Worm (Caenorhabditis elegans) whole organism, mixed stage, embryonic: Measurements from ENCODE around the gene col-165.

Experiments used
- elt-1 ChIP-seq: sonication (generic microtip); optimal IDR thresholded peaks from 2 replicates; lab custom pipeline; 2017; ENCODE audit warnings: missing genetic modification characterization, mild to moderate bottlenecking, missing compliant biosample characterization, antibody characterized with exemption, moderate library complexity, borderline replicate concordance; ENCODE audit not compliant: insufficient read depth
- ham-2 ChIP-seq: fragments of 200-800 bp; sonication (Bioruptor generic); optimal IDR thresholded peaks from 2 replicates; lab custom pipeline; 2018; ENCODE audit warnings: mild to moderate bottlenecking, missing genetic modification characterization, missing compliant biosample characterization
- hlh-1 ChIP-seq: fragments of 150-350 bp; optimal IDR thresholded peaks from 2 replicates; lab custom pipeline; 2014; ENCODE audit warnings: missing biosample characterization, missing genetic modification reagents, missing genetic modification characterization
- lin-13 ChIP-seq: fragments of 150-350 bp; optimal IDR thresholded peaks from 2 replicates; lab custom pipeline; 2014; ENCODE audit warnings: missing biosample characterization, missing genetic modification characterization
- lin-32 ChIP-seq: fragments of 200-800 bp; sonication (Bioruptor generic); optimal IDR thresholded peaks from 2 replicates; lab custom pipeline; 2018; ENCODE audit warnings: mild to moderate bottlenecking, missing genetic modification characterization, missing compliant biosample characterization
- mls-2 ChIP-seq: sonication (generic microtip); optimal IDR thresholded peaks from 2 replicates; lab custom pipeline; 2016; ENCODE audit warnings: mild to moderate bottlenecking, missing genetic modification characterization, moderate library complexity, missing compliant biosample characterization
- nhr-12 ChIP-seq: fragments of 150-350 bp; optimal IDR thresholded peaks from 2 replicates; lab custom pipeline; 2014; ENCODE audit warnings: missing biosample characterization, missing genetic modification characterization
- nhr-28 ChIP-seq: fragments of 150-350 bp; optimal IDR thresholded peaks from 2 replicates; lab custom pipeline; 2014; ENCODE audit warnings: missing biosample characterization, missing genetic modification characterization
- snpc-4 ChIP-seq: fragments of 150-350 bp; optimal IDR thresholded peaks from 2 replicates; lab custom pipeline; 2014; ENCODE audit warnings: missing biosample characterization, missing genetic modification characterization
- sptf-1 ChIP-seq: sonication (generic microtip); optimal IDR thresholded peaks from 2 replicates; lab custom pipeline; 2017; ENCODE audit warnings: mild to moderate bottlenecking, missing genetic modification characterization, moderate library complexity, missing compliant biosample characterization
- tbx-8 ChIP-seq: fragments of 200-800 bp; sonication (Bioruptor generic); optimal IDR thresholded peaks from 2 replicates; lab custom pipeline; 2018; ENCODE audit warnings: mild to moderate bottlenecking, missing genetic modification characterization, moderate library complexity, missing compliant biosample characterization
- unc-39 ChIP-seq: fragments of 150-350 bp; optimal IDR thresholded peaks from 2 replicates; lab custom pipeline; 2014; ENCODE audit warnings: missing biosample characterization, missing genetic modification characterization
- ztf-11 ChIP-seq: fragments of 150-350 bp; optimal IDR thresholded peaks from 2 replicates; lab custom pipeline; 2014; ENCODE audit warnings: missing biosample characterization, missing genetic modification characterization

Gene col-165

ce11 chrX:4402854-4403253, 49.4 kb downstream of the col-165 start, which contains the start of gene D1079.1:
TSS of gene D1079.1 (plus strand) at chrX:4403154.
- TF ChIP-seq unc-39 (tag; lab: Kevin White, UChicago) (no peak), hlh-1 (tag; lab: Kevin White, UChicago) (no peak), lin-13 (tag; lab: Kevin White, UChicago) (no peak), sptf-1 (no peak), elt-1 (tag; lab: Kevin White, UChicago) (no peak), nhr-28 (no peak), mls-2 (no peak), nhr-12 (tag; lab: Kevin White, UChicago) (no peak), ztf-11 (no peak), tbx-8 (no peak), snpc-4 (tag; lab: Kevin White, UChicago) (no peak), lin-32 (no peak), ham-2 (GFP tag; lab: Kevin White, UChicago) (no peak)
- TF ChIP-seq, all 35 proteins: peak for 0
